Fruit fly (Drosophila melanogaster): ENCODE data around the gene CG4839.

DNA sequence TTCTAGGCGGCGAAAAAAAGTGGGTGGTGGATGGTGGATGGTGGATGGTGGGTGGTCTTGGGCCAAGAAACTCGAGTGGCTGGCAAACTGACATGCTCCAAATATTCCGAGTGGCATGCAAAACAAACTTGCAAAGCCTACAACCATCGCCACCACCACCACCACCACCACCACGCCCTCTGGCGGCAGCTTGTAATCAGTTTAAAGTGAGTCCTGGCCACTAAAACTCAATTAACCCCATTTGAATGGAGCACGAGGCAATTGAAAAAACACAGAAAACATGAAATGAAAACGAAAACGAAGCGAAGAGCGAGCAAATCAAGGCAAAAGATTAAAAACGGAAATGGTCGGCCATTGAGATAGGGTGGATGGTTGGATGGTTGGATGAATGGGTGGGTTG is 20.6 kb upstream of the CG4839 start:
- TF ChIP-seq Eip78C (GFP tag) (no peak), pdm3 (GFP tag; optimal IDR thresholded peaks at IDR 0.05) (no peak), svp (GFP tag) (no peak), CG7368 (GFP tag; optimal IDR thresholded peaks at IDR 0.05) (no peak), Sox102F (GFP tag; optimal IDR thresholded peaks at IDR 0.05) (no peak), CG6792 (GFP tag; optimal IDR thresholded peaks at IDR 0.05) (no peak)

Measured in whole organism, prepupa.